Worm (Caenorhabditis elegans) whole organism, early embryonic: ENCODE measurements around the gene C03E10.3.

Experiments
- F13C5.2 ChIP-seq: sonication (generic microtip); optimal IDR thresholded peaks from 2 replicates; lab custom pipeline; 2017; ENCODE audit warnings: mild to moderate bottlenecking, missing genetic modification characterization, inconsistent platforms, missing compliant biosample characterization
- ama-1 ChIP-seq: fragments of 150-350 bp; optimal IDR thresholded peaks from 2 replicates; lab custom pipeline; 2014
- ceh-13 ChIP-seq: fragments of 200-800 bp; sonication (Bioruptor generic); optimal IDR thresholded peaks from 2 replicates; lab custom pipeline; 2018; ENCODE audit warnings: mild to moderate bottlenecking, missing genetic modification characterization, missing compliant biosample characterization
- ceh-36 ChIP-seq: sonication (generic microtip); optimal IDR thresholded peaks from 2 replicates; lab custom pipeline; 2016; ENCODE audit warnings: missing genetic modification characterization, inconsistent platforms, missing compliant biosample characterization
- ets-7 ChIP-seq: sonication (generic microtip); optimal IDR thresholded peaks from 2 replicates; lab custom pipeline; 2016; ENCODE audit warnings: missing genotype, missing genetic modification characterization, missing compliant biosample characterization
- flt-1 ChIP-seq: fragments of 200-800 bp; sonication (Bioruptor generic); IDR thresholded peaks from 2 replicates; pipeline ENCODE4 v1.3.6; 2022; ENCODE audit warnings: missing genetic modification characterization, missing compliant biosample characterization
- hmbx-1 ChIP-seq: sonication (generic microtip); optimal IDR thresholded peaks from 2 replicates; lab custom pipeline; 2016; ENCODE audit warnings: mild to moderate bottlenecking, missing genetic modification characterization, missing compliant biosample characterization
- hmg-4 ChIP-seq: fragments of 200-800 bp; sonication (Bioruptor generic); optimal IDR thresholded peaks from 2 replicates; lab custom pipeline; 2018; ENCODE audit warnings: mild to moderate bottlenecking, missing genetic modification characterization, missing compliant biosample characterization
- hnd-1 ChIP-seq: sonication (generic microtip); optimal IDR thresholded peaks from 2 replicates; lab custom pipeline; 2016; ENCODE audit warnings: missing genetic modification characterization, missing compliant biosample characterization
- pes-1 ChIP-seq: fragments of 200-800 bp; sonication (Bioruptor generic); IDR thresholded peaks from 2 replicates; pipeline ENCODE4 v1.3.6; 2022; ENCODE audit warnings: missing genetic modification reagents, missing genetic modification characterization, missing compliant biosample characterization
- scrt-1 ChIP-seq: fragments of 200-800 bp; sonication (Bioruptor generic); IDR thresholded peaks from 2 replicates; pipeline ENCODE4 v1.3.6; 2022; ENCODE audit warnings: missing genetic modification characterization, missing compliant biosample characterization
- sea-1 ChIP-seq: fragments of 200-800 bp; sonication (Bioruptor generic); conservative IDR thresholded peaks from 2 replicates; pipeline ENCODE4 v1.3.6; 2022; ENCODE audit warnings: missing genetic modification characterization, missing compliant biosample characterization
- tbx-37 ChIP-seq: fragments of 200-800 bp; sonication (Bioruptor generic); conservative IDR thresholded peaks from 2 replicates; pipeline ENCODE4 v1.3.6; 2022; ENCODE audit warnings: missing genetic modification reagents, missing genetic modification characterization, missing compliant biosample characterization
- tra-4 ChIP-seq: sonication (generic microtip); optimal IDR thresholded peaks from 2 replicates; lab custom pipeline; 2017; ENCODE audit warnings: missing genetic modification characterization, missing compliant biosample characterization

DNA sequence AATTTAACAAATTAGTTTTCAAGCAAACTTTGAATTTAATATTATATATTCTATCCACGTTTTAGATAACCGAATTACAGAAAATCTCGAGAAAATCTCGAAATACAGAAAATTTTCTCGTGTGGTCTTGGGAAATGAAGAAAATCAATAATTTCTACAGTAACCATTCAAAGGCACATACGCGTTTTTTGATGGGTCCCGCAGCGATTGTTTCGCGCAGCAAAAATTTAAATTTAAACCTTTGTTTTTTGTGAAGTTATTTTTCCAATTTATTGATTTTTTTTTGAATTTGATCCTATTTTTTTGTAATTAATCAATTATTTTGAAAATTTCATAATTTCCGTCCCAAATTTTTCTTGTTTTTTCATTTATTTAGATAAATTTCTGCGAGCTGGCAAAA, 6.7 kb upstream of the C03E10.3 start:
- TF ChIP-seq scrt-1 (GFP tag; lab: Robert Waterston, UW) (no peak), hnd-1 (no peak), ama-1 (lab: Kevin White, UChicago) (no peak), F13C5.2 (tag; lab: Kevin White, UChicago) (no peak), tbx-37 (no peak), tra-4 (tag; lab: Kevin White, UChicago) (no peak), pes-1 (GFP tag; lab: Robert Waterston, UW) (no peak), ceh-36 (tag; lab: Kevin White, UChicago) (no peak), ets-7 (tag; lab: Kevin White, UChicago) (no peak), flt-1 (GFP tag; lab: Robert Waterston, UW) (no peak), ceh-13 (GFP tag; lab: Kevin White, UChicago) (no peak), sea-1 (GFP tag; lab: Robert Waterston, UW) (no peak), hmg-4 (GFP tag; lab: Kevin White, UChicago) (no peak), hmbx-1 (tag; lab: Kevin White, UChicago) (no peak)
